Fruit fly (Drosophila melanogaster) whole organism, embryonic: ENCODE results near the gene CG43339.
A peak's percentile ranks its signal among the peaks of the same experiment; 100 is the strongest.

Source experiments
- Adf1 ChIP-seq: fragments of 200-800 bp; sonication (Bioruptor generic); IDR thresholded peaks from 2 replicates; pipeline ENCODE4 v1.3.6; 2022; ENCODE audit warnings: missing biosample characterization, missing genetic modification characterization
- CG1024 ChIP-seq: fragments of 200-800 bp; sonication (Bioruptor generic); IDR thresholded peaks from 2 replicates; pipeline ENCODE4 v1.3.6; 2022; ENCODE audit warnings: missing biosample characterization, missing genetic modification characterization
- CG12104 ChIP-seq: fragments of 200-800 bp; sonication (Bioruptor generic); optimal IDR thresholded peaks from 3 replicates; lab custom pipeline; 2016; ENCODE audit warnings: missing biosample characterization, missing genetic modification characterization
- CG12155 ChIP-seq: fragments of 200-800 bp; sonication (Bioruptor generic); optimal IDR thresholded peaks from 3 replicates; lab custom pipeline; 2016; ENCODE audit warnings: missing biosample characterization, missing genetic modification characterization
- CG1233 ChIP-seq: fragments of 200-800 bp; sonication (Bioruptor generic); optimal IDR thresholded peaks from 4 replicates; lab custom pipeline; 2018; ENCODE audit warnings: missing biosample characterization, mild to moderate bottlenecking, missing genetic modification characterization
- CG12391 ChIP-seq: fragments of 200-800 bp; sonication (Bioruptor generic); optimal IDR thresholded peaks from 3 replicates; lab custom pipeline; 2018; ENCODE audit warnings: missing biosample characterization, mild to moderate bottlenecking, missing genetic modification characterization, moderate library complexity
- CG12659 ChIP-seq: fragments of 200-800 bp; sonication (Bioruptor generic); optimal IDR thresholded peaks from 3 replicates; lab custom pipeline; 2017; ENCODE audit warnings: mild to moderate bottlenecking, missing biosample characterization, missing genetic modification reagents, missing genetic modification characterization
- CG14050 ChIP-seq: fragments of 200-800 bp; sonication (Bioruptor generic); IDR thresholded peaks from 3 replicates; pipeline ENCODE4 v1.3.6; 2022; ENCODE audit warnings: missing biosample characterization, missing genetic modification characterization
- CG14860 ChIP-seq: fragments of 200-800 bp; sonication (Bioruptor generic); IDR thresholded peaks from 3 replicates; pipeline ENCODE4 v1.3.6; 2022; ENCODE audit warnings: missing biosample characterization, missing genetic modification characterization; ENCODE audit not compliant: partially characterized antibody
- CG2202 ChIP-seq: fragments of 200-800 bp; sonication (Bioruptor generic); optimal IDR thresholded peaks from 2 replicates; lab custom pipeline; 2018; ENCODE audit warnings: missing biosample characterization, mild to moderate bottlenecking, missing genetic modification characterization
- CG30431 ChIP-seq: fragments of 200-800 bp; sonication (Bioruptor generic); optimal IDR thresholded peaks from 2 replicates; lab custom pipeline; 2017; ENCODE audit warnings: missing biosample characterization, missing genetic modification characterization
- CG32532 ChIP-seq: fragments of 200-800 bp; sonication (Bioruptor generic); IDR thresholded peaks from 2 replicates; pipeline ENCODE4 v1.3.6; 2022; ENCODE audit warnings: missing biosample characterization, missing genetic modification characterization
- CG34422 ChIP-seq: fragments of 200-800 bp; sonication (Bioruptor generic); IDR thresholded peaks from 3 replicates; pipeline ENCODE4 v1.3.6; 2022; ENCODE audit warnings: missing biosample characterization, missing genetic modification characterization
- CG4404 ChIP-seq: fragments of 200-800 bp; sonication (Bioruptor generic); IDR thresholded peaks from 2 replicates; pipeline ENCODE4 v1.3.6; 2022; ENCODE audit warnings: missing biosample characterization, missing genetic modification characterization
- CG4730 ChIP-seq: fragments of 200-800 bp; sonication (Bioruptor generic); IDR thresholded peaks from 2 replicates; pipeline ENCODE4 v1.3.6; 2022; ENCODE audit warnings: missing biosample characterization, missing genetic modification characterization
- CG7271 ChIP-seq: fragments of 200-800 bp; sonication (Bioruptor generic); optimal IDR thresholded peaks from 2 replicates; lab custom pipeline; 2018; ENCODE audit warnings: missing biosample characterization, mild to moderate bottlenecking, missing genetic modification characterization, moderate library complexity
- CG8765 ChIP-seq: fragments of 200-800 bp; sonication (Bioruptor generic); IDR thresholded peaks from 2 replicates; pipeline ENCODE4 v1.3.6; 2022; ENCODE audit warnings: missing biosample characterization, missing genetic modification characterization
- CG9609 ChIP-seq: fragments of 200-800 bp; sonication (Bioruptor generic); optimal IDR thresholded peaks from 3 replicates; lab custom pipeline; 2016; ENCODE audit warnings: missing biosample characterization, missing genetic modification characterization
- CHES-1-like ChIP-seq: fragments of 200-800 bp; sonication (Bioruptor generic); optimal IDR thresholded peaks from 2 replicates; lab custom pipeline; 2016; ENCODE audit warnings: missing biosample characterization, missing genetic modification characterization
- CrebB ChIP-seq: fragments of 200-800 bp; sonication (Bioruptor generic); optimal IDR thresholded peaks from 3 replicates; lab custom pipeline; 2018; ENCODE audit warnings: missing biosample characterization, mild to moderate bottlenecking, missing genetic modification characterization
- Doc2 ChIP-seq: fragments of 200-800 bp; sonication (Bioruptor generic); IDR thresholded peaks from 2 replicates; pipeline ENCODE4 v1.3.6; 2022; ENCODE audit warnings: missing biosample characterization, missing genetic modification characterization
- Elba2 ChIP-seq: fragments of 200-800 bp; sonication (Bioruptor generic); optimal IDR thresholded peaks from 3 replicates; lab custom pipeline; 2016; ENCODE audit warnings: missing biosample characterization, missing genetic modification characterization
- GATAe ChIP-seq: fragments of 200-800 bp; sonication (Bioruptor generic); conservative IDR thresholded peaks from 2 replicates; pipeline ENCODE4 v1.3.6; 2022; ENCODE audit warnings: missing biosample characterization, missing genetic modification characterization
- H2.0 ChIP-seq: fragments of 200-800 bp; sonication (Bioruptor generic); IDR thresholded peaks from 2 replicates; pipeline ENCODE4 v1.3.6; 2022; ENCODE audit warnings: missing biosample characterization, missing genetic modification characterization
- Hey ChIP-seq: fragments of 200-800 bp; sonication (Bioruptor generic); optimal IDR thresholded peaks from 3 replicates; lab custom pipeline; 2018; ENCODE audit warnings: missing biosample characterization, mild to moderate bottlenecking, missing genetic modification characterization
- Hmx ChIP-seq: fragments of 200-800 bp; sonication (Bioruptor generic); optimal IDR thresholded peaks from 2 replicates; lab custom pipeline; 2016; ENCODE audit warnings: missing biosample characterization, missing genetic modification characterization
- Hsf ChIP-seq: fragments of 200-800 bp; sonication (Bioruptor generic); optimal IDR thresholded peaks from 3 replicates; lab custom pipeline; 2016; ENCODE audit warnings: missing biosample characterization, missing genetic modification characterization
- Kr ChIP-seq: fragments of 200-800 bp; sonication (Bioruptor generic); optimal IDR thresholded peaks from 2 replicates; lab custom pipeline; 2017; ENCODE audit warnings: missing biosample characterization, mild to moderate bottlenecking, missing genetic modification characterization
- Myb ChIP-seq: fragments of 200-800 bp; sonication (Bioruptor generic); optimal IDR thresholded peaks from 2 replicates; lab custom pipeline; 2016; ENCODE audit warnings: missing biosample characterization, missing genetic modification characterization
- Rfx ChIP-seq: fragments of 200-800 bp; sonication (Bioruptor generic); IDR thresholded peaks from 2 replicates; pipeline ENCODE4 v1.3.6; 2022; ENCODE audit warnings: missing biosample characterization, missing genetic modification characterization
- Tbp ChIP-seq: fragments of >200 bp; optimal IDR thresholded peaks from 2 replicates; lab custom pipeline; 2018; ENCODE audit warnings: missing biosample characterization, missing genetic modification characterization
- caup ChIP-seq: fragments of 200-800 bp; sonication (Bioruptor generic); optimal IDR thresholded peaks from 3 replicates; lab custom pipeline; 2017; ENCODE audit warnings: missing biosample characterization, mild to moderate bottlenecking, missing genetic modification characterization, moderate library complexity; ENCODE audit not compliant: severe bottlenecking
- chn ChIP-seq: fragments of 200-800 bp; sonication (Bioruptor generic); optimal IDR thresholded peaks from 2 replicates; lab custom pipeline; 2016; ENCODE audit warnings: missing biosample characterization, missing genetic modification characterization
- ci ChIP-seq: fragments of 200-800 bp; sonication (Bioruptor generic); IDR thresholded peaks from 3 replicates; pipeline ENCODE4 v1.3.6; 2022; ENCODE audit warnings: missing biosample characterization, missing genetic modification characterization
- crc ChIP-seq: fragments of 200-800 bp; sonication (Bioruptor generic); optimal IDR thresholded peaks from 2 replicates; lab custom pipeline; 2016; ENCODE audit warnings: missing biosample characterization, missing genetic modification characterization
- croc ChIP-seq: fragments of 200-800 bp; sonication (Bioruptor generic); conservative IDR thresholded peaks from 3 replicates; pipeline ENCODE4 v1.3.6; 2022; ENCODE audit warnings: missing biosample characterization, missing genetic modification characterization
- crol ChIP-seq: fragments of 200-800 bp; sonication (Bioruptor generic); IDR thresholded peaks from 2 replicates; pipeline ENCODE4 v1.3.6; 2022; ENCODE audit warnings: missing biosample characterization, missing genetic modification characterization
- dati ChIP-seq: fragments of 200-800 bp; sonication (Bioruptor generic); IDR thresholded peaks from 2 replicates; pipeline ENCODE4 v1.3.6; 2022; ENCODE audit warnings: missing biosample characterization, missing genetic modification characterization
- dimm ChIP-seq: fragments of 200-800 bp; sonication (Bioruptor generic); IDR thresholded peaks from 2 replicates; pipeline ENCODE4 v1.3.6; 2022; ENCODE audit warnings: missing biosample characterization, missing genetic modification characterization
- grau ChIP-seq: fragments of 200-800 bp; optimal IDR thresholded peaks from 3 replicates; lab custom pipeline; 2019; ENCODE audit warnings: missing biosample characterization, mild to moderate bottlenecking, missing genetic modification characterization, moderate library complexity
- hb ChIP-seq: fragments of 200-800 bp; sonication (Bioruptor generic); IDR thresholded peaks from 3 replicates; pipeline ENCODE4 v1.3.6; 2022; ENCODE audit warnings: missing biosample characterization, missing genetic modification characterization; ENCODE audit not compliant: partially characterized antibody
- inv ChIP-seq: fragments of 200-800 bp; sonication (Bioruptor generic); IDR thresholded peaks from 2 replicates; pipeline ENCODE4 v1.3.6; 2022; ENCODE audit warnings: missing biosample characterization, missing genetic modification characterization; ENCODE audit not compliant: partially characterized antibody
- lbe ChIP-seq: fragments of 200-800 bp; sonication (Bioruptor generic); optimal IDR thresholded peaks from 2 replicates; lab custom pipeline; 2016; ENCODE audit warnings: missing biosample characterization, mild to moderate bottlenecking, missing genetic modification characterization
- mam ChIP-seq: fragments of 200-800 bp; sonication (Bioruptor generic); optimal IDR thresholded peaks from 3 replicates; lab custom pipeline; 2016; ENCODE audit warnings: missing biosample characterization, missing genetic modification characterization
- pnt ChIP-seq: fragments of 200-800 bp; sonication (Bioruptor generic); optimal IDR thresholded peaks from 3 replicates; lab custom pipeline; 2016; ENCODE audit warnings: missing biosample characterization, missing genetic modification characterization
- schlank ChIP-seq: fragments of 200-800 bp; sonication (Bioruptor generic); optimal IDR thresholded peaks from 2 replicates; lab custom pipeline; 2018; ENCODE audit warnings: missing biosample characterization, mild to moderate bottlenecking, missing genetic modification characterization
- so ChIP-seq: fragments of 200-800 bp; sonication (Bioruptor generic); IDR thresholded peaks from 3 replicates; pipeline ENCODE4 v1.3.6; 2022; ENCODE audit warnings: missing biosample characterization, missing genetic modification characterization
- sqz ChIP-seq: fragments of 200-800 bp; sonication (Bioruptor generic); optimal IDR thresholded peaks from 3 replicates; lab custom pipeline; 2018; ENCODE audit warnings: missing biosample characterization, mild to moderate bottlenecking, missing genetic modification characterization
- stwl ChIP-seq: fragments of 200-800 bp; sonication (Bioruptor generic); optimal IDR thresholded peaks from 3 replicates; lab custom pipeline; 2018; ENCODE audit warnings: missing biosample characterization, mild to moderate bottlenecking, missing genetic modification characterization, moderate library complexity
- trem ChIP-seq: fragments of 200-800 bp; optimal IDR thresholded peaks from 3 replicates; lab custom pipeline; 2019; ENCODE audit warnings: missing biosample characterization, mild to moderate bottlenecking, missing genetic modification characterization, moderate library complexity
- usp ChIP-seq: fragments of >200 bp; optimal IDR thresholded peaks from 2 replicates; lab custom pipeline; 2017; ENCODE audit warnings: missing biosample characterization, missing genetic modification characterization

The CG43339 gene

DNA sequence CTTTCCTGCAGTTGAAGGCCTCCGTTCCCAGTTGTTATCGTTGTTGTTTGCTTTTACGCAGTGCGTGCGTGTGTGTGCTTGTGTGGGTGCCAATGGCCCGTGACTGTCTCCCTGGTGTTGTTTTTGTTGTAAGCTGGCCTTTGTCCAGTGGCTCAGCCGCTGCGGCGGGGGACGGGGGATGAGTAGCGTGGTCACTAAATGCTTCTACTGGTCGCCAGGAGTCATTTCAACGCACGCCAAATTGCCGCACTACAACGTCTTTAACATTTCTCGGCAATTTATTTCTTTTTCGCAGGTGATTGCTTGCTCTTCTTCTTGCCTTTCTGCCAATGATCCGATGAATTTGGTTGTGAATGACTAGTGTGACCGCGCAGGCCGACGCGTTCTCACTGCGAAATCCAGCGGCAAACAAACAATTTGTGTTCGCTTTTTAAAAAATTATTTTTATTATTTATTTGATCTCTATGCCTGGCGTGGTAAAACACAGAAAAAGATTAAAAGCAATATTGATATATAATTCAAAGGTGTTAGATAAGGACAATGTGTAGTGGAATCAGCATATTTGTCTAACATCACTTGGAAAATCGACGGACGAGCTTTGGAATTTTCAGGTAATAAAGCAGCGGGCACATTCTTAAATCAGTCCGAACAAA is 35.3 kb upstream of the CG43339 start, which contains the start of the genes Faf2 and Grip71 (continued):
- TF ChIP-seq Elba2 (peak; percentile 54), pnt (peak; percentile 90), trem (tag; lab: Kevin White, UChicago) (peak; percentile 93), CG30431 (GFP tag; lab: Kevin White, UChicago) (peak; percentile 94), Adf1 (GFP tag; lab: Robert Waterston, UW) (peak; percentile 66), CG8765 (peak; percentile 91), CG1024 (GFP tag; lab: Robert Waterston, UW) (peak; percentile 89), H2.0 (GFP tag; lab: Robert Waterston, UW) (peak; percentile 91), Hsf (GFP tag; lab: Kevin White, UChicago) (peak; percentile 94), usp (GFP tag; lab: Kevin White, UChicago) (no peak), Doc2 (peak; percentile 90), GATAe (peak; percentile 43), CG4404 (peak; percentile 95), CG12104 (GFP tag; lab: Kevin White, UChicago) (peak; percentile 81), schlank (tag; lab: Kevin White, UChicago) (peak; percentile 44), CG7271 (tag; lab: Kevin White, UChicago) (peak; percentile 71), CG12659 (GFP tag; lab: Kevin White, UChicago) (peak; percentile 95), caup (GFP tag; lab: Kevin White, UChicago) (peak; percentile 84), CG14050 (peak; percentile 92), CG1233 (GFP tag; lab: Kevin White, UChicago) (peak; percentile 78), Rfx (GFP tag; lab: Robert Waterston, UW) (peak; percentile 97), Hmx (GFP tag; lab: Kevin White, UChicago) (peak; percentile 66), Tbp (GFP tag; lab: Kevin White, UChicago) (no peak), mam (GFP tag; lab: Kevin White, UChicago) (peak; percentile 93), dati (GFP tag; lab: Robert Waterston, UW) (peak; percentile 87), CG12391 (tag; lab: Kevin White, UChicago) (peak; percentile 94), CG9609 (GFP tag; lab: Kevin White, UChicago) (peak; percentile 83), stwl (tag; lab: Kevin White, UChicago) (peak; percentile 74), Myb (peak; percentile 66), inv (GFP tag; lab: Robert Waterston, UW) (no peak; the same call in 1 of the 2 replicates), CG34422 (GFP tag; lab: Robert Waterston, UW) (peak; percentile 97), CG12155 (peak; percentile 91), dimm (GFP tag; lab: Robert Waterston, UW) (peak; percentile 82), CG14860 (GFP tag; lab: Robert Waterston, UW) (no peak), grau (peak; percentile 89), crc (GFP tag; lab: Kevin White, UChicago) (peak; percentile 38), Kr (GFP tag; lab: Kevin White, UChicago) (no peak), Hey (tag; lab: Kevin White, UChicago) (peak; percentile 23), crol (GFP tag; lab: Robert Waterston, UW) (no peak; the same call in 1 of the 2 replicates), ci (peak; percentile 96), CG4730 (GFP tag; lab: Robert Waterston, UW) (peak; percentile 94), sqz (GFP tag; lab: Kevin White, UChicago) (no peak), croc (GFP tag; lab: Robert Waterston, UW) (peak; percentile 91), chn (GFP tag; lab: Kevin White, UChicago) (peak; percentile 93), so (GFP tag; lab: Robert Waterston, UW) (peak; percentile 88), lbe (GFP tag; lab: Kevin White, UChicago) (peak; percentile 62), CG32532 (GFP tag; lab: Robert Waterston, UW) (peak; percentile 96), CHES-1-like (peak; percentile 82), CrebB (tag; lab: Kevin White, UChicago) (peak; percentile 63), CG2202 (tag; lab: Kevin White, UChicago) (peak; percentile 73), hb (GFP tag; lab: Robert Waterston, UW) (peak; percentile 53; the same call in 1 of the 3 replicates)
